Fruit fly (Drosophila melanogaster): ENCODE data around the gene klu.

dm6 chr3L:11015203-11015602 lies 6.2 kb upstream of the klu start:
- TF ChIP-seq CTCF (optimal IDR thresholded peaks at IDR 0.05) (no peak), CG8478 (optimal IDR thresholded peaks at IDR 0.05) (no peak)
